Worm (Caenorhabditis elegans) whole organism, L2 larva: ENCODE data around the gene W02A2.12.

ENCODE experiments used
- C34F6.9 ChIP-seq: fragments of 150-350 bp; optimal IDR thresholded peaks from 2 replicates; lab custom pipeline; 2014; ENCODE audit warnings: missing biosample characterization, missing genetic modification characterization
- F13H6.1 ChIP-seq: sonication (generic microtip); optimal IDR thresholded peaks from 2 replicates; lab custom pipeline; 2016; ENCODE audit warnings: missing genetic modification characterization, missing compliant biosample characterization
- R02D3.7 ChIP-seq: fragments of 150-350 bp; optimal IDR thresholded peaks from 2 replicates; lab custom pipeline; 2014; ENCODE audit warnings: missing biosample characterization, missing genetic modification characterization
- ZK546.5 ChIP-seq: sonication (generic microtip); optimal IDR thresholded peaks from 2 replicates; lab custom pipeline; 2017; ENCODE audit warnings: missing biosample characterization, missing genetic modification characterization
- alr-1 ChIP-seq: fragments of 150-350 bp; optimal IDR thresholded peaks from 2 replicates; lab custom pipeline; 2014; ENCODE audit warnings: missing biosample characterization, missing genetic modification characterization
- aly-2 ChIP-seq: fragments of 150-350 bp; optimal IDR thresholded peaks from 2 replicates; lab custom pipeline; 2014; ENCODE audit warnings: missing biosample characterization, missing genetic modification characterization
- ceh-82 ChIP-seq: fragments of 150-350 bp; optimal IDR thresholded peaks from 2 replicates; lab custom pipeline; 2014; ENCODE audit warnings: missing biosample characterization, missing genetic modification characterization
- crh-2 ChIP-seq: sonication (generic microtip); optimal IDR thresholded peaks from 2 replicates; lab custom pipeline; 2017; ENCODE audit warnings: missing biosample characterization, missing genetic modification characterization
- egl-27 ChIP-seq: sonication (generic microtip); optimal IDR thresholded peaks from 3 replicates; lab custom pipeline; 2017; ENCODE audit warnings: missing biosample characterization, missing genetic modification reagents, missing genetic modification characterization
- elt-1 ChIP-seq: fragments of 150-350 bp; optimal IDR thresholded peaks from 2 replicates; lab custom pipeline; 2014; ENCODE audit warnings: missing biosample characterization, missing genetic modification characterization
- elt-3 ChIP-seq: sonication (generic microtip); optimal IDR thresholded peaks from 2 replicates; lab custom pipeline; 2017; ENCODE audit warnings: missing biosample characterization, missing genetic modification characterization
- fos-1 ChIP-seq: fragments of 150-350 bp; optimal IDR thresholded peaks from 2 replicates; lab custom pipeline; 2014; ENCODE audit warnings: missing biosample characterization, missing genetic modification characterization
- gmeb-1 ChIP-seq: fragments of 150-350 bp; optimal IDR thresholded peaks from 2 replicates; lab custom pipeline; 2014; ENCODE audit warnings: missing biosample characterization, missing genetic modification characterization
- lin-11 ChIP-seq: fragments of 150-350 bp; sonication (generic microtip); optimal IDR thresholded peaks from 2 replicates; lab custom pipeline; 2014; ENCODE audit warnings: missing biosample characterization, missing genetic modification characterization, inconsistent platforms, mixed read lengths
- lin-13 ChIP-seq: fragments of 150-350 bp; optimal IDR thresholded peaks from 2 replicates; lab custom pipeline; 2014; ENCODE audit warnings: missing biosample characterization, missing genetic modification reagents, missing genetic modification characterization
- lin-39 ChIP-seq: fragments of 150-350 bp; optimal IDR thresholded peaks from 2 replicates; lab custom pipeline; 2014; ENCODE audit warnings: missing biosample characterization, missing genetic modification reagents, missing genetic modification characterization
- lsy-2 ChIP-seq, 2 experiments: fragments of 150-350 bp in 1 of 2; sonication (generic microtip) in 1 of 2; optimal IDR thresholded peaks; 2 replicates each; lab custom pipeline; 2014 to 2017; ENCODE audit warnings: missing biosample characterization in 2 of 2, missing genetic modification characterization in 2 of 2
- mab-5 ChIP-seq: fragments of 150-350 bp; optimal IDR thresholded peaks from 2 replicates; lab custom pipeline; 2014; ENCODE audit warnings: missing biosample characterization, missing genetic modification characterization
- mbf-1 ChIP-seq: sonication (generic microtip); optimal IDR thresholded peaks from 2 replicates; lab custom pipeline; 2017; ENCODE audit warnings: missing biosample characterization, missing genetic modification characterization
- mdl-1 ChIP-seq, 2 experiments: fragments of 150-350 bp in 1 of 2; sonication (generic microtip) in 1 of 2; optimal IDR thresholded peaks; 2 replicates each; lab custom pipeline; 2017; ENCODE audit warnings: missing biosample characterization in 2 of 2, missing genetic modification characterization in 2 of 2
- nhr-10 ChIP-seq: sonication (generic microtip); optimal IDR thresholded peaks from 2 replicates; lab custom pipeline; 2017; ENCODE audit warnings: missing biosample characterization, missing genetic modification characterization
- nhr-11 ChIP-seq: fragments of 150-350 bp; optimal IDR thresholded peaks from 2 replicates; lab custom pipeline; 2014; ENCODE audit warnings: missing biosample characterization, missing genetic modification characterization
- nhr-12 ChIP-seq: fragments of 150-350 bp; optimal IDR thresholded peaks from 2 replicates; lab custom pipeline; 2014; ENCODE audit warnings: missing biosample characterization, missing genetic modification characterization
- nhr-129 ChIP-seq: fragments of 150-350 bp; optimal IDR thresholded peaks from 2 replicates; lab custom pipeline; 2014; ENCODE audit warnings: missing biosample characterization, missing genetic modification characterization
- nhr-21 ChIP-seq: fragments of 150-350 bp; optimal IDR thresholded peaks from 2 replicates; lab custom pipeline; 2014; ENCODE audit warnings: missing biosample characterization, missing genetic modification characterization
- nhr-23 ChIP-seq: fragments of 150-350 bp; optimal IDR thresholded peaks from 2 replicates; lab custom pipeline; 2014; ENCODE audit warnings: missing biosample characterization, missing genetic modification reagents, missing genetic modification characterization
- nhr-25 ChIP-seq: fragments of 150-350 bp; sonication (generic microtip); optimal IDR thresholded peaks from 3 replicates; lab custom pipeline; 2014; ENCODE audit warnings: missing biosample characterization, missing genetic modification characterization
- nhr-6 ChIP-seq: fragments of 150-350 bp; optimal IDR thresholded peaks from 2 replicates; lab custom pipeline; 2014; ENCODE audit warnings: missing biosample characterization, missing genetic modification characterization
- nhr-77 ChIP-seq: fragments of 150-350 bp; optimal IDR thresholded peaks from 2 replicates; lab custom pipeline; 2014; ENCODE audit warnings: missing biosample characterization, missing genetic modification characterization
- peb-1 ChIP-seq: fragments of 150-350 bp; optimal IDR thresholded peaks from 2 replicates; lab custom pipeline; 2014; ENCODE audit warnings: missing biosample characterization, missing genetic modification characterization
- sem-4 ChIP-seq: fragments of 150-350 bp; optimal IDR thresholded peaks from 2 replicates; lab custom pipeline; 2014; ENCODE audit warnings: missing biosample characterization, missing genetic modification reagents, missing genetic modification characterization
- skn-1 ChIP-seq: sonication (generic microtip); optimal IDR thresholded peaks from 2 replicates; lab custom pipeline; 2017; ENCODE audit warnings: missing biosample characterization, missing genetic modification characterization
- sma-3 ChIP-seq: sonication (generic microtip); optimal IDR thresholded peaks from 2 replicates; lab custom pipeline; 2016; ENCODE audit warnings: missing genetic modification reagents, missing genetic modification characterization, missing compliant biosample characterization
- sma-9 ChIP-seq, 2 experiments: fragments of 150-350 bp in 1 of 2; sonication (generic microtip) in 1 of 2; optimal IDR thresholded peaks; 2 replicates each; lab custom pipeline; 2014 to 2016; ENCODE audit warnings: missing genetic modification characterization in 2 of 2, mild to moderate bottlenecking in 1 of 2, missing biosample characterization in 1 of 2, missing compliant biosample characterization in 1 of 2, missing genetic modification reagents in 1 of 2, moderate library complexity in 1 of 2
- snpc-4 ChIP-seq: fragments of 150-350 bp; optimal IDR thresholded peaks from 2 replicates; lab custom pipeline; 2014; ENCODE audit warnings: missing biosample characterization, missing genetic modification characterization
- unc-39 ChIP-seq: fragments of 150-350 bp; optimal IDR thresholded peaks from 2 replicates; lab custom pipeline; 2014; ENCODE audit warnings: missing biosample characterization, missing genetic modification characterization
- unc-55 ChIP-seq: fragments of 150-350 bp; sonication (generic microtip); optimal IDR thresholded peaks from 3 replicates; lab custom pipeline; 2014; ENCODE audit warnings: missing biosample characterization, missing genetic modification reagents, missing genetic modification characterization
- unc-62 ChIP-seq: fragments of 150-350 bp; optimal IDR thresholded peaks from 2 replicates; lab custom pipeline; 2014; ENCODE audit warnings: missing biosample characterization, missing genetic modification reagents, missing genetic modification characterization
- zag-1 ChIP-seq: fragments of 150-350 bp; optimal IDR thresholded peaks from 2 replicates; lab custom pipeline; 2014; ENCODE audit warnings: missing biosample characterization, missing genetic modification characterization
- ztf-1 ChIP-seq: fragments of 200-800 bp; sonication (Bioruptor generic); conservative IDR thresholded peaks from 2 replicates; pipeline ENCODE4 v1.3.6; 2022; ENCODE audit warnings: missing genetic modification characterization, missing compliant biosample characterization
- ztf-11 ChIP-seq: sonication (generic microtip); optimal IDR thresholded peaks from 2 replicates; lab custom pipeline; 2017; ENCODE audit warnings: missing biosample characterization, missing genetic modification characterization
- ztf-4 ChIP-seq: fragments of 150-350 bp; optimal IDR thresholded peaks from 2 replicates; lab custom pipeline; 2014; ENCODE audit warnings: missing biosample characterization, missing genetic modification characterization

The W02A2.12 gene

ce11 chrIV:13358488-13358887 lies 9.9 kb upstream of the W02A2.12 start, which contains the start of gene W02A2.8:
W02A2.8 (minus strand) TSS chrIV:13358588.
- no peak for TF ChIP-seq mdl-1 (tag; optimal IDR thresholded peaks at IDR 0.05; lab: Kevin White, UChicago)
- TF ChIP-seq unc-39 (tag; lab: Kevin White, UChicago) = no peak
- TF ChIP-seq skn-1 (tag; lab: Kevin White, UChicago) = no peak

- TF ChIP-seq R02D3.7 (tag; lab: Kevin White, UChicago) = no peak
- no peak for TF ChIP-seq crh-2 (tag; lab: Kevin White, UChicago)
Measured at ce11 chrIV:13356005-13356404, 7.4 kb upstream of the W02A2.12 start.

- TF ChIP-seq elt-3 (no peak), fos-1 (no peak), snpc-4 (no peak), aly-2 (tag; lab: Kevin White, UChicago) (no peak), lin-11 (tag; lab: Kevin White, UChicago) (no peak), sma-3 (no peak), mbf-1 (no peak), sem-4 (tag; lab: Kevin White, UChicago) (no peak), nhr-10 (tag; lab: Kevin White, UChicago) (no peak), F13H6.1 (no peak), nhr-23 (tag; lab: Kevin White, UChicago) (no peak), unc-39 (tag; lab: Kevin White, UChicago) (no peak), nhr-21 (tag; lab: Kevin White, UChicago) (no peak), ztf-1 (no peak), unc-55 (no peak), C34F6.9 (tag; lab: Kevin White, UChicago) (no peak)
Measured at ce11 chrIV:13354044-13354443, 5.4 kb upstream of the W02A2.12 start.

- TF ChIP-seq alr-1 (tag; lab: Kevin White, UChicago) (no peak), nhr-10 (tag; lab: Kevin White, UChicago) (no peak), ZK546.5 (tag; lab: Kevin White, UChicago) (no peak), nhr-129 (no peak), nhr-25 (tag; lab: Kevin White, UChicago) (no peak)
Measured at ce11 chrIV:13353143-13353773, 4.6 kb upstream of the W02A2.12 start, which contains the start of the genes rec-8 and mex-5. rec-8 (minus strand) TSS chrIV:13353193. mex-5 (plus strand) TSS chrIV:13353723.

ce11 chrIV:13347232-13347715 lies 1.4 kb downstream of the W02A2.12 start, which contains the start of gene W02A2.9:
W02A2.9 (plus strand) TSS chrIV:13347665.
- TF ChIP-seq ztf-4 (tag; lab: Kevin White, UChicago) = no peak
- TF ChIP-seq unc-55 = no peak
- TF ChIP-seq R02D3.7 (tag; lab: Kevin White, UChicago) = no peak
- TF ChIP-seq aly-2 (tag; lab: Kevin White, UChicago) = no peak
- no peak for TF ChIP-seq nhr-23 (tag; lab: Kevin White, UChicago)
- TF ChIP-seq peb-1 (tag; lab: Kevin White, UChicago) = no peak
- TF ChIP-seq nhr-12 (tag; lab: Kevin White, UChicago) = no peak
- TF ChIP-seq elt-3 = no peak
- no peak for TF ChIP-seq lin-39 (tag; lab: Kevin White, UChicago)
- no peak for TF ChIP-seq ztf-11 (tag; lab: Kevin White, UChicago)
- TF ChIP-seq nhr-25 (tag; lab: Kevin White, UChicago) = no peak
- TF ChIP-seq snpc-4 = no peak
- TF ChIP-seq mab-5 (tag; lab: Kevin White, UChicago) = no peak
- TF ChIP-seq nhr-6 = no peak
- no peak for TF ChIP-seq sma-3
- TF ChIP-seq ZK546.5 (tag; lab: Kevin White, UChicago) = no peak
- TF ChIP-seq zag-1 (tag; lab: Kevin White, UChicago) = no peak
- TF ChIP-seq gmeb-1 (tag; lab: Kevin White, UChicago) = peak; percentile 21
- no peak for TF ChIP-seq lin-13
- TF ChIP-seq C34F6.9 (tag; lab: Kevin White, UChicago) = no peak
- TF ChIP-seq egl-27 = no peak
- TF ChIP-seq nhr-129 = peak; percentile 30
- no peak for TF ChIP-seq elt-1
- no peak for TF ChIP-seq sem-4 (tag; lab: Kevin White, UChicago)
- TF ChIP-seq mbf-1 = no peak
- no peak for TF ChIP-seq unc-62 (GFP tag; lab: Kevin White, UChicago)
- no peak for TF ChIP-seq lin-11 (tag; lab: Kevin White, UChicago)
- TF ChIP-seq ztf-1 = no peak
- no peak for TF ChIP-seq nhr-77 (tag; lab: Kevin White, UChicago)
- TF ChIP-seq skn-1 (tag; lab: Kevin White, UChicago) = no peak
- no peak for TF ChIP-seq mdl-1 (tag; optimal IDR thresholded peaks at IDR 0.05; lab: Kevin White, UChicago)
- no peak for TF ChIP-seq ceh-82 (tag; lab: Kevin White, UChicago)
- no peak for TF ChIP-seq unc-39 (tag; lab: Kevin White, UChicago)
- no peak for TF ChIP-seq nhr-11 (tag; lab: Kevin White, UChicago)
- no peak for TF ChIP-seq nhr-10 (tag; lab: Kevin White, UChicago)
- peak; percentile 43 for TF ChIP-seq crh-2 (tag; lab: Kevin White, UChicago)
- no peak for TF ChIP-seq lsy-2 (tag; optimal IDR thresholded peaks at IDR 0.05; lab: Kevin White, UChicago)
- TF ChIP-seq sma-9 (GFP tag; optimal IDR thresholded peaks at IDR 0.05; lab: Kevin White, UChicago) = peak; percentile 74
- TF ChIP-seq sma-9 (tag; optimal IDR thresholded peaks at IDR 0.05; lab: Kevin White, UChicago) = no peak
